Fruit fly (Drosophila melanogaster) whole organism, embryonic: ENCODE results near the gene mTTF.

Experiments used
- Atf6 ChIP-seq: fragments of 200-800 bp; sonication (Bioruptor generic); IDR thresholded peaks from 2 replicates; pipeline ENCODE4 v1.3.6; 2022; ENCODE audit warnings: missing biosample characterization, missing genetic modification characterization
- B-H1 ChIP-seq: fragments of 200-800 bp; sonication (Bioruptor generic); IDR thresholded peaks from 3 replicates; pipeline ENCODE4 v1.3.6; 2022; ENCODE audit warnings: missing biosample characterization, missing genetic modification characterization
- CG1024 ChIP-seq: fragments of 200-800 bp; sonication (Bioruptor generic); IDR thresholded peaks from 2 replicates; pipeline ENCODE4 v1.3.6; 2022; ENCODE audit warnings: missing biosample characterization, missing genetic modification characterization
- CG10366 ChIP-seq: fragments of 200-800 bp; sonication (Bioruptor generic); IDR thresholded peaks from 2 replicates; pipeline ENCODE4 v1.3.6; 2022; ENCODE audit warnings: missing biosample characterization, missing genetic modification characterization
- CG10565 ChIP-seq: fragments of 200-800 bp; sonication (Bioruptor generic); optimal IDR thresholded peaks from 3 replicates; lab custom pipeline; 2016; ENCODE audit warnings: missing biosample characterization, mild to moderate bottlenecking, missing genetic modification characterization
- CG10959 ChIP-seq: fragments of 200-800 bp; sonication (Bioruptor generic); IDR thresholded peaks from 2 replicates; pipeline ENCODE4 v1.3.6; 2022; ENCODE audit warnings: missing biosample characterization, missing genetic modification characterization
- CG11085 ChIP-seq: fragments of 200-800 bp; sonication (Bioruptor generic); IDR thresholded peaks from 2 replicates; pipeline ENCODE4 v1.3.6; 2022; ENCODE audit warnings: missing biosample characterization, missing genetic modification characterization
- CG11093 ChIP-seq: fragments of 200-800 bp; sonication (Bioruptor generic); IDR thresholded peaks from 3 replicates; pipeline ENCODE4 v1.3.6; 2022; ENCODE audit warnings: missing biosample characterization, missing genetic modification characterization
- CG11247 ChIP-seq: fragments of 200-800 bp; sonication (Bioruptor generic); IDR thresholded peaks from 2 replicates; pipeline ENCODE4 v1.3.6; 2022; ENCODE audit warnings: missing biosample characterization, missing genetic modification characterization
- CG11398 ChIP-seq: fragments of 200-800 bp; sonication (Bioruptor generic); optimal IDR thresholded peaks from 2 replicates; lab custom pipeline; 2016; ENCODE audit warnings: missing biosample characterization, missing genetic modification characterization
- CG11696 ChIP-seq: fragments of 200-800 bp; sonication (Bioruptor generic); IDR thresholded peaks from 2 replicates; pipeline ENCODE4 v1.3.6; 2022; ENCODE audit warnings: missing biosample characterization, missing genetic modification characterization
- CG12942 ChIP-seq: fragments of 200-800 bp; sonication (Bioruptor generic); optimal IDR thresholded peaks from 3 replicates; lab custom pipeline; 2016; ENCODE audit warnings: missing biosample characterization, missing genetic modification characterization
- CG13296 ChIP-seq: fragments of 200-800 bp; sonication (Bioruptor generic); optimal IDR thresholded peaks from 3 replicates; lab custom pipeline; 2018; ENCODE audit warnings: missing biosample characterization, mild to moderate bottlenecking, missing genetic modification characterization
- CG14014 ChIP-seq: fragments of 200-800 bp; sonication (Bioruptor generic); IDR thresholded peaks from 2 replicates; pipeline ENCODE4 v1.3.6; 2022; ENCODE audit warnings: missing biosample characterization, missing genetic modification characterization
- CG15269 ChIP-seq: fragments of 200-800 bp; sonication (Bioruptor generic); optimal IDR thresholded peaks from 2 replicates; lab custom pipeline; 2018; ENCODE audit warnings: missing biosample characterization, mild to moderate bottlenecking, missing genetic modification characterization, moderate library complexity
- CG1603 ChIP-seq: fragments of 200-800 bp; sonication (Bioruptor generic); optimal IDR thresholded peaks from 2 replicates; lab custom pipeline; 2019; ENCODE audit warnings: missing biosample characterization, mild to moderate bottlenecking, missing genetic modification characterization, moderate library complexity
- CG17802 ChIP-seq: fragments of 200-800 bp; sonication (Bioruptor generic); optimal IDR thresholded peaks from 2 replicates; lab custom pipeline; 2018; ENCODE audit warnings: missing biosample characterization, mild to moderate bottlenecking, missing genetic modification characterization, moderate library complexity
- CG1792 ChIP-seq: fragments of 200-800 bp; sonication (Bioruptor generic); optimal IDR thresholded peaks from 2 replicates; lab custom pipeline; 2016; ENCODE audit warnings: missing biosample characterization, missing genetic modification characterization
- CG18476 ChIP-seq: fragments of 200-800 bp; sonication (Bioruptor generic); optimal IDR thresholded peaks from 2 replicates; lab custom pipeline; 2016; ENCODE audit warnings: missing biosample characterization, mild to moderate bottlenecking, missing genetic modification characterization
- CG2678 ChIP-seq: fragments of 200-800 bp; sonication (Bioruptor generic); optimal IDR thresholded peaks from 3 replicates; lab custom pipeline; 2019; ENCODE audit warnings: missing biosample characterization, mild to moderate bottlenecking, missing genetic modification characterization, moderate library complexity
- CG3281 ChIP-seq: fragments of 200-800 bp; sonication (Bioruptor generic); optimal IDR thresholded peaks from 3 replicates; lab custom pipeline; 2017; ENCODE audit warnings: missing biosample characterization, mild to moderate bottlenecking, missing genetic modification characterization
- CG34422 ChIP-seq: fragments of 200-800 bp; sonication (Bioruptor generic); IDR thresholded peaks from 3 replicates; pipeline ENCODE4 v1.3.6; 2022; ENCODE audit warnings: missing biosample characterization, missing genetic modification characterization
- CG7372 ChIP-seq: fragments of 200-800 bp; sonication (Bioruptor generic); IDR thresholded peaks from 2 replicates; pipeline ENCODE4 v1.3.6; 2022; ENCODE audit warnings: missing biosample characterization, missing genetic modification characterization
- CG8089 ChIP-seq: fragments of 200-800 bp; sonication (Bioruptor generic); optimal IDR thresholded peaks from 3 replicates; lab custom pipeline; 2016; ENCODE audit warnings: missing biosample characterization, missing genetic modification characterization
- CG9817 ChIP-seq: fragments of 200-800 bp; sonication (Bioruptor generic); optimal IDR thresholded peaks from 2 replicates; lab custom pipeline; 2018; ENCODE audit warnings: missing biosample characterization, mild to moderate bottlenecking, missing genetic modification characterization, moderate library complexity
- D ChIP-seq, 2 experiments: fragments of 200-800 bp in 1 of 2; fragments of >200 bp in 1 of 2; sonication (Bioruptor generic) in 1 of 2; optimal IDR thresholded peaks; 2 replicates in 1 of 2; 3 replicates in 1 of 2; lab custom pipeline; 2017; ENCODE audit warnings: mild to moderate bottlenecking in 1 of 2, missing biosample characterization in 1 of 2, missing genetic modification characterization in 1 of 2, missing genetic modification reagents in 1 of 2
- Dp ChIP-seq: fragments of 200-800 bp; sonication (Bioruptor generic); optimal IDR thresholded peaks from 2 replicates; lab custom pipeline; 2018; ENCODE audit warnings: missing biosample characterization, mild to moderate bottlenecking, missing genetic modification characterization, moderate library complexity
- Ets65A ChIP-seq: fragments of 200-800 bp; sonication (Bioruptor generic); peaks from one replicate; lab custom pipeline; 2016; ENCODE audit warnings: missing biosample characterization, missing genetic modification characterization
- GATAe ChIP-seq: fragments of 200-800 bp; sonication (Bioruptor generic); conservative IDR thresholded peaks from 2 replicates; pipeline ENCODE4 v1.3.6; 2022; ENCODE audit warnings: missing biosample characterization, missing genetic modification characterization
- Ravus ChIP-seq: fragments of 200-800 bp; sonication (Bioruptor generic); IDR thresholded peaks from 2 replicates; pipeline ENCODE4 v1.3.6; 2022; ENCODE audit warnings: missing biosample characterization, missing genetic modification characterization
- Sox102F ChIP-seq: fragments of 200-800 bp; sonication (Bioruptor generic); optimal IDR thresholded peaks from 2 replicates; lab custom pipeline; 2018; ENCODE audit warnings: missing biosample characterization, mild to moderate bottlenecking, missing genetic modification characterization, moderate library complexity
- amos ChIP-seq: fragments of 200-800 bp; sonication (Bioruptor generic); IDR thresholded peaks from 2 replicates; pipeline ENCODE4 v1.3.6; 2022; ENCODE audit warnings: missing biosample characterization, missing genetic modification characterization; ENCODE audit not compliant: partially characterized antibody
- ato ChIP-seq: fragments of 200-800 bp; sonication (Bioruptor generic); IDR thresholded peaks from 2 replicates; pipeline ENCODE4 v1.3.6; 2022; ENCODE audit warnings: missing biosample characterization, missing genetic modification characterization; ENCODE audit not compliant: partially characterized antibody
- bab2 ChIP-seq: fragments of 200-800 bp; sonication (Bioruptor generic); optimal IDR thresholded peaks from 2 replicates; lab custom pipeline; 2016; ENCODE audit warnings: missing biosample characterization, missing genetic modification characterization
- cas ChIP-seq: fragments of 200-800 bp; sonication (Bioruptor generic); IDR thresholded peaks from 2 replicates; pipeline ENCODE4 v1.3.6; 2022; ENCODE audit warnings: missing biosample characterization, missing genetic modification characterization
- chif ChIP-seq, 2 experiments: fragments of 200-800 bp; sonication (Bioruptor generic); optimal IDR thresholded peaks; 3 replicates each; lab custom pipeline; 2016; ENCODE audit warnings: missing biosample characterization in 2 of 2, missing genetic modification characterization in 2 of 2
- crp ChIP-seq, 2 experiments: fragments of 200-800 bp; sonication (Bioruptor generic); optimal IDR thresholded peaks; 2 replicates in 1 of 2; 3 replicates in 1 of 2; lab custom pipeline; 2017; ENCODE audit warnings: missing biosample characterization in 2 of 2, missing genetic modification characterization in 2 of 2, mild to moderate bottlenecking in 1 of 2, moderate library complexity in 1 of 2
- danr ChIP-seq: fragments of 200-800 bp; sonication (Bioruptor generic); IDR thresholded peaks from 2 replicates; pipeline ENCODE4 v1.3.6; 2022; ENCODE audit warnings: missing biosample characterization, missing genetic modification characterization
- emc ChIP-seq: fragments of 200-800 bp; sonication (Bioruptor generic); optimal IDR thresholded peaks from 2 replicates; lab custom pipeline; 2016; ENCODE audit warnings: missing biosample characterization, missing genetic modification characterization
- ems ChIP-seq: fragments of 200-800 bp; sonication (Bioruptor generic); optimal IDR thresholded peaks from 3 replicates; lab custom pipeline; 2016; ENCODE audit warnings: missing biosample characterization, missing genetic modification characterization
- fru ChIP-seq: fragments of >200 bp; optimal IDR thresholded peaks from 2 replicates; lab custom pipeline; 2017
- ftz-f1 ChIP-seq: fragments of 200-800 bp; sonication (Bioruptor generic); optimal IDR thresholded peaks from 2 replicates; lab custom pipeline; 2016; ENCODE audit warnings: missing biosample characterization, missing genetic modification characterization
- gem ChIP-seq: fragments of 200-800 bp; sonication (Bioruptor generic); optimal IDR thresholded peaks from 2 replicates; lab custom pipeline; 2019; ENCODE audit warnings: missing biosample characterization, mild to moderate bottlenecking, missing genetic modification characterization, moderate library complexity
- grau ChIP-seq: fragments of 200-800 bp; optimal IDR thresholded peaks from 3 replicates; lab custom pipeline; 2019; ENCODE audit warnings: missing biosample characterization, mild to moderate bottlenecking, missing genetic modification characterization, moderate library complexity
- grn ChIP-seq: fragments of 200-800 bp; sonication (Bioruptor generic); optimal IDR thresholded peaks from 3 replicates; lab custom pipeline; 2017; ENCODE audit warnings: missing biosample characterization, missing genetic modification characterization
- h ChIP-seq: fragments of >200 bp; optimal IDR thresholded peaks from 2 replicates; lab custom pipeline; 2017
- jigr1 ChIP-seq: fragments of 200-800 bp; sonication (Bioruptor generic); IDR thresholded peaks from 3 replicates; pipeline ENCODE4 v1.3.6; 2022; ENCODE audit warnings: missing biosample characterization, missing genetic modification characterization
- klu ChIP-seq: fragments of 200-800 bp; sonication (Bioruptor generic); IDR thresholded peaks from 2 replicates; pipeline ENCODE4 v1.3.6; 2022; ENCODE audit warnings: missing biosample characterization, missing genetic modification characterization
- mirr ChIP-seq: fragments of 200-800 bp; sonication (Bioruptor generic); optimal IDR thresholded peaks from 3 replicates; lab custom pipeline; 2018; ENCODE audit warnings: missing biosample characterization, mild to moderate bottlenecking, missing genetic modification characterization
- pros ChIP-seq: fragments of 200-800 bp; sonication (Bioruptor generic); optimal IDR thresholded peaks from 3 replicates; lab custom pipeline; 2019; ENCODE audit warnings: missing biosample characterization, mild to moderate bottlenecking, missing genetic modification characterization, moderate library complexity
- repo ChIP-seq: fragments of 200-800 bp; sonication (Bioruptor generic); optimal IDR thresholded peaks from 2 replicates; lab custom pipeline; 2016; ENCODE audit warnings: missing biosample characterization, missing genetic modification characterization
- sim ChIP-seq: fragments of 200-800 bp; sonication (Bioruptor generic); IDR thresholded peaks from 2 replicates; pipeline ENCODE4 v1.3.6; 2022; ENCODE audit warnings: missing biosample characterization, missing genetic modification characterization
- tgo ChIP-seq: fragments of 200-800 bp; sonication (Bioruptor generic); IDR thresholded peaks from 3 replicates; pipeline ENCODE4 v1.3.6; 2022; ENCODE audit warnings: missing biosample characterization, missing genetic modification characterization

The mTTF gene

dm6 chr2L:14361736-14362180 lies 13.2 kb upstream of the mTTF start, which contains the start of gene spel1 (continued):
- TF ChIP-seq CG17802 (no peak), GATAe (GFP tag; lab: Robert Waterston, UW) (peak; percentile 36; the same call in 1 of the 2 replicates), CG1024 (GFP tag; lab: Robert Waterston, UW) (peak; percentile 81), CG1792 (GFP tag; lab: Kevin White, UChicago) (no peak), klu (GFP tag; lab: Robert Waterston, UW) (peak; percentile 54; the same call in 1 of the 2 replicates), CG7372 (GFP tag; lab: Robert Waterston, UW) (peak; percentile 64), B-H1 (GFP tag; lab: Robert Waterston, UW) (peak; percentile 73; the same call in 2 of the 3 replicates), CG9817 (tag; lab: Kevin White, UChicago) (peak; percentile 51), CG8089 (GFP tag; lab: Kevin White, UChicago) (no peak), CG34422 (GFP tag; lab: Robert Waterston, UW) (peak; percentile 71), danr (no peak), CG1603 (tag; lab: Kevin White, UChicago) (peak; percentile 45), emc (GFP tag; lab: Kevin White, UChicago) (no peak), D (optimal IDR thresholded peaks at IDR 0.05; lab: Kevin White, UChicago) (no peak), D (GFP tag; optimal IDR thresholded peaks at IDR 0.05; lab: Kevin White, UChicago) (peak; percentile 44), CG18476 (GFP tag; lab: Kevin White, UChicago) (peak; percentile 13), CG3281 (peak; percentile 80), Ets65A (GFP tag; lab: Kevin White, UChicago) (no peak), ato (no peak), Atf6 (GFP tag; lab: Robert Waterston, UW) (peak; percentile 84), pros (no peak), CG11085 (peak; percentile 72), cas (peak; percentile 77; the same call in 1 of the 2 replicates), CG10565 (GFP tag; lab: Kevin White, UChicago) (no peak), gem (tag; lab: Kevin White, UChicago) (peak; percentile 94), fru (lab: Kevin White, UChicago) (no peak), ems (GFP tag; lab: Kevin White, UChicago) (peak; percentile 24), bab2 (GFP tag; lab: Kevin White, UChicago) (peak; percentile 47), CG15269 (tag; lab: Kevin White, UChicago) (peak; percentile 88), chif (GFP tag; optimal IDR thresholded peaks at IDR 0.05; lab: Kevin White, UChicago) (no peak), CG11696 (GFP tag; lab: Robert Waterston, UW) (no peak), mirr (GFP tag; lab: Kevin White, UChicago) (no peak), Dp (GFP tag; lab: Kevin White, UChicago) (peak; percentile 79), jigr1 (GFP tag; lab: Robert Waterston, UW) (0 out of 3 replicates have a peak, but pooled peaks have one; percentile 11), CG10959 (GFP tag; lab: Robert Waterston, UW) (no peak), CG12942 (GFP tag; lab: Kevin White, UChicago) (peak; percentile 51), ftz-f1 (no peak), CG10366 (peak; percentile 72)

DNA sequence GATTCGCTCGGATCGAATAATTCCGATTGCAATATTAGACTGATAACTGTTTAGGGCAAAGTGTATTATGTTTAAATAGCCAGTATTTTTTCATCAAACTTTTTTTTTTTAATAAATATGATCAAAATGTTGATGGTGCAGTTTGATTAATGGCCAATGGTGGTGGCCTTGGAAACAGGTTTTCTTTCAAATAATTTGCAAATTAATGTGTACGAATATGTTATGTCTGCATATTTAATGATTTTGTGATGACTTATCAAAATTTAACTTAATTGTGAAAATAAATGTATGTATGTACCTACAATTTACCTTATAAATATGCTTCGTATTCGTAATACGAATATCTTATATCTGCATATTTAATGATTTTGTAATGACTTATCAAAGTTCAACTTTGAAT lies 12.7 kb upstream of the mTTF start:
- no peak for TF ChIP-seq CG11247 (GFP tag; lab: Robert Waterston, UW)
- no peak for TF ChIP-seq tgo (GFP tag; lab: Robert Waterston, UW)
- no peak for TF ChIP-seq crp (GFP tag; optimal IDR thresholded peaks at IDR 0.05; lab: Kevin White, UChicago)
- no peak for TF ChIP-seq CG14014
- TF ChIP-seq Ravus = no peak
- TF ChIP-seq amos (GFP tag; lab: Robert Waterston, UW) = no peak
- TF ChIP-seq repo (GFP tag; lab: Kevin White, UChicago) = no peak
- no peak for TF ChIP-seq CG2678 (tag; lab: Kevin White, UChicago)
- no peak for TF ChIP-seq CG13296
- TF ChIP-seq CG11398 (GFP tag; lab: Kevin White, UChicago) = no peak
- TF ChIP-seq CG11093 (GFP tag; lab: Robert Waterston, UW) = no peak
- no peak for TF ChIP-seq CG9817 (tag; lab: Kevin White, UChicago)
- no peak for TF ChIP-seq Sox102F (GFP tag; lab: Kevin White, UChicago)
- TF ChIP-seq CG8089 (GFP tag; lab: Kevin White, UChicago) = no peak
- TF ChIP-seq sim = no peak
- TF ChIP-seq grn (GFP tag; lab: Kevin White, UChicago) = no peak
- TF ChIP-seq h (lab: Kevin White, UChicago) = no peak
- TF ChIP-seq jigr1 (GFP tag; lab: Robert Waterston, UW) = no peak
- no peak for TF ChIP-seq grau (tag; lab: Kevin White, UChicago)
